Worm (Caenorhabditis elegans) whole organism, L4 larva: ENCODE data around the gene F49H12.2.

ENCODE experiments used
- aly-2 ChIP-seq: sonication (generic microtip); optimal IDR thresholded peaks from 2 replicates; lab custom pipeline; 2018; ENCODE audit warnings: missing biosample characterization, missing genetic modification characterization
- pha-4 ChIP-seq, 2 experiments: fragments of 150-350 bp in 1 of 2; fragments of 200-800 bp in 1 of 2; sonication (Bioruptor generic) in 1 of 2; IDR thresholded peaks in 1 of 2; optimal IDR thresholded peaks in 1 of 2; 2 replicates each; pipeline versions ENCODE4 v1.3.6 to Lab custom; 2014 to 2022; ENCODE audit warnings: missing genetic modification characterization in 2 of 2, missing genetic modification reagents in 2 of 2, missing biosample characterization in 1 of 2, missing compliant biosample characterization in 1 of 2

- TF ChIP-seq aly-2 (tag; lab: Kevin White, UChicago): no peak
- no peak for TF ChIP-seq pha-4 (GFP tag; IDR thresholded peaks at IDR 0.05; lab: Robert Waterston, UW)
- no peak for TF ChIP-seq pha-4 (tag; optimal IDR thresholded peaks at IDR 0.05; lab: Kevin White, UChicago)
Measured at ce11 chrX:2110603-2111327, 25.7 kb downstream of the F49H12.2 start.
